Fruit fly (Drosophila melanogaster): Measurements from ENCODE around the gene CG46320.
A peak's percentile ranks its signal among the peaks of the same experiment; 100 is the strongest.

dm6 chr3L:5789663-5790062 lies 125.7 kb downstream of the CG46320 start:
- TF ChIP-seq Vsx2 (GFP tag; optimal IDR thresholded peaks at IDR 0.05; ENCODE audit: partially characterized antibody) (no peak), HLH106 (tag; optimal IDR thresholded peaks at IDR 0.05) (peak; percentile 27), fru (GFP tag; optimal IDR thresholded peaks at IDR 0.05) (peak; percentile 30), CrebA (GFP tag; optimal IDR thresholded peaks at IDR 0.05; ENCODE audit: borderline replicate concordance) (no peak), Jra (GFP tag; optimal IDR thresholded peaks at IDR 0.05) (no peak), ey (GFP tag; optimal IDR thresholded peaks at IDR 0.05) (peak; percentile 42), dsf (GFP tag; optimal IDR thresholded peaks at IDR 0.05; ENCODE audit: borderline replicate concordance) (peak; percentile 6), pan (optimal IDR thresholded peaks at IDR 0.05) (no peak), Abd-B (GFP tag; optimal IDR thresholded peaks at IDR 0.05) (no peak)
